Worm (Caenorhabditis elegans) whole organism, mixed stage, embryonic: ENCODE measurements around the gene ptr-15.

ENCODE experiments used
- M03D4.4 ChIP-seq: sonication (generic microtip); optimal IDR thresholded peaks from 2 replicates; lab custom pipeline; 2017; ENCODE audit warnings: mild to moderate bottlenecking, missing genetic modification characterization, missing compliant biosample characterization
- bed-3 ChIP-seq: fragments of 200-800 bp; sonication (Bioruptor generic); optimal IDR thresholded peaks from 3 replicates; lab custom pipeline; 2018; ENCODE audit warnings: mild to moderate bottlenecking, missing genetic modification characterization, moderate library complexity, missing compliant biosample characterization
- blmp-1 ChIP-seq: fragments of 150-350 bp; optimal IDR thresholded peaks from 2 replicates; lab custom pipeline; 2014; ENCODE audit warnings: missing biosample characterization, missing genetic modification characterization
- ceh-39 ChIP-seq: fragments of 150-350 bp; optimal IDR thresholded peaks from 2 replicates; lab custom pipeline; 2014; ENCODE audit warnings: missing biosample characterization, missing genetic modification characterization
- ceh-43 ChIP-seq: fragments of 200-800 bp; sonication (Bioruptor generic); optimal IDR thresholded peaks from 2 replicates; lab custom pipeline; 2018; ENCODE audit warnings: mild to moderate bottlenecking, missing genetic modification characterization, moderate library complexity, missing compliant biosample characterization
- ces-1 ChIP-seq: fragments of 150-350 bp; optimal IDR thresholded peaks from 2 replicates; lab custom pipeline; 2014; ENCODE audit warnings: missing biosample characterization, missing genetic modification reagents, missing genetic modification characterization
- cnd-1 ChIP-seq: fragments of 200-800 bp; sonication (Bioruptor generic); optimal IDR thresholded peaks from 2 replicates; lab custom pipeline; 2018; ENCODE audit warnings: mild to moderate bottlenecking, missing genetic modification characterization, missing compliant biosample characterization
- drap-1 ChIP-seq: fragments of 200-800 bp; sonication (Bioruptor generic); optimal IDR thresholded peaks from 3 replicates; lab custom pipeline; 2018; ENCODE audit warnings: mild to moderate bottlenecking, missing genetic modification characterization, missing compliant biosample characterization
- elt-1 ChIP-seq: sonication (generic microtip); optimal IDR thresholded peaks from 2 replicates; lab custom pipeline; 2017; ENCODE audit warnings: missing genetic modification characterization, mild to moderate bottlenecking, missing compliant biosample characterization, antibody characterized with exemption, moderate library complexity, borderline replicate concordance; ENCODE audit not compliant: insufficient read depth
- elt-3 ChIP-seq: fragments of 150-350 bp; optimal IDR thresholded peaks from 2 replicates; lab custom pipeline; 2014; ENCODE audit warnings: missing biosample characterization, missing genetic modification characterization
- flh-1 ChIP-seq: fragments of 200-800 bp; sonication (Bioruptor generic); optimal IDR thresholded peaks from 2 replicates; lab custom pipeline; 2018; ENCODE audit warnings: mild to moderate bottlenecking, missing genetic modification characterization, moderate library complexity, missing compliant biosample characterization
- ham-2 ChIP-seq: fragments of 200-800 bp; sonication (Bioruptor generic); optimal IDR thresholded peaks from 2 replicates; lab custom pipeline; 2018; ENCODE audit warnings: mild to moderate bottlenecking, missing genetic modification characterization, missing compliant biosample characterization
- hlh-1 ChIP-seq: fragments of 150-350 bp; optimal IDR thresholded peaks from 2 replicates; lab custom pipeline; 2014; ENCODE audit warnings: missing biosample characterization, missing genetic modification reagents, missing genetic modification characterization
- lin-13 ChIP-seq: fragments of 150-350 bp; optimal IDR thresholded peaks from 2 replicates; lab custom pipeline; 2014; ENCODE audit warnings: missing biosample characterization, missing genetic modification characterization
- lin-32 ChIP-seq: fragments of 200-800 bp; sonication (Bioruptor generic); optimal IDR thresholded peaks from 2 replicates; lab custom pipeline; 2018; ENCODE audit warnings: mild to moderate bottlenecking, missing genetic modification characterization, missing compliant biosample characterization
- lsy-2 ChIP-seq: fragments of 150-350 bp; optimal IDR thresholded peaks from 2 replicates; lab custom pipeline; 2014; ENCODE audit warnings: missing biosample characterization, missing genetic modification characterization
- mab-5 ChIP-seq: fragments of 150-350 bp; optimal IDR thresholded peaks from 2 replicates; lab custom pipeline; 2014; ENCODE audit warnings: missing biosample characterization, missing genetic modification characterization
- mep-1 ChIP-seq: fragments of 150-350 bp; optimal IDR thresholded peaks from 2 replicates; lab custom pipeline; 2017; ENCODE audit warnings: missing biosample characterization, missing genetic modification reagents, missing genetic modification characterization, inconsistent platforms
- mls-2 ChIP-seq: sonication (generic microtip); optimal IDR thresholded peaks from 2 replicates; lab custom pipeline; 2016; ENCODE audit warnings: mild to moderate bottlenecking, missing genetic modification characterization, moderate library complexity, missing compliant biosample characterization
- nhr-12 ChIP-seq: fragments of 150-350 bp; optimal IDR thresholded peaks from 2 replicates; lab custom pipeline; 2014; ENCODE audit warnings: missing biosample characterization, missing genetic modification characterization
- nhr-237 ChIP-seq: fragments of 150-350 bp; optimal IDR thresholded peaks from 2 replicates; lab custom pipeline; 2014; ENCODE audit warnings: missing biosample characterization, missing genetic modification characterization
- nhr-28 ChIP-seq: fragments of 150-350 bp; optimal IDR thresholded peaks from 2 replicates; lab custom pipeline; 2014; ENCODE audit warnings: missing biosample characterization, missing genetic modification characterization
- nhr-76 ChIP-seq: sonication (generic microtip); optimal IDR thresholded peaks from 2 replicates; lab custom pipeline; 2017; ENCODE audit warnings: missing biosample characterization, missing genetic modification characterization
- pha-4 ChIP-seq: fragments of 150-350 bp; optimal IDR thresholded peaks from 2 replicates; lab custom pipeline; 2018; ENCODE audit warnings: missing biosample characterization, missing genetic modification reagents, missing genetic modification characterization
- snpc-4 ChIP-seq: fragments of 150-350 bp; optimal IDR thresholded peaks from 2 replicates; lab custom pipeline; 2014; ENCODE audit warnings: missing biosample characterization, missing genetic modification characterization
- sptf-1 ChIP-seq: sonication (generic microtip); optimal IDR thresholded peaks from 2 replicates; lab custom pipeline; 2017; ENCODE audit warnings: mild to moderate bottlenecking, missing genetic modification characterization, moderate library complexity, missing compliant biosample characterization
- tbx-8 ChIP-seq: fragments of 200-800 bp; sonication (Bioruptor generic); optimal IDR thresholded peaks from 2 replicates; lab custom pipeline; 2018; ENCODE audit warnings: mild to moderate bottlenecking, missing genetic modification characterization, moderate library complexity, missing compliant biosample characterization
- unc-120 ChIP-seq: sonication (generic microtip); optimal IDR thresholded peaks from 2 replicates; lab custom pipeline; 2017; ENCODE audit warnings: missing genetic modification characterization, missing compliant biosample characterization; ENCODE audit not compliant: poor library complexity, severe bottlenecking
- unc-39 ChIP-seq: fragments of 150-350 bp; optimal IDR thresholded peaks from 2 replicates; lab custom pipeline; 2014; ENCODE audit warnings: missing biosample characterization, missing genetic modification characterization
- unc-62 ChIP-seq: fragments of 150-350 bp; optimal IDR thresholded peaks from 2 replicates; lab custom pipeline; 2014; ENCODE audit warnings: missing biosample characterization, missing genetic modification reagents, missing genetic modification characterization
- zip-8 ChIP-seq: fragments of 150-350 bp; optimal IDR thresholded peaks from 2 replicates; lab custom pipeline; 2014; ENCODE audit warnings: missing biosample characterization, missing genetic modification characterization
- ztf-11 ChIP-seq: fragments of 150-350 bp; optimal IDR thresholded peaks from 2 replicates; lab custom pipeline; 2014; ENCODE audit warnings: missing biosample characterization, missing genetic modification characterization

Gene ptr-15

DNA sequence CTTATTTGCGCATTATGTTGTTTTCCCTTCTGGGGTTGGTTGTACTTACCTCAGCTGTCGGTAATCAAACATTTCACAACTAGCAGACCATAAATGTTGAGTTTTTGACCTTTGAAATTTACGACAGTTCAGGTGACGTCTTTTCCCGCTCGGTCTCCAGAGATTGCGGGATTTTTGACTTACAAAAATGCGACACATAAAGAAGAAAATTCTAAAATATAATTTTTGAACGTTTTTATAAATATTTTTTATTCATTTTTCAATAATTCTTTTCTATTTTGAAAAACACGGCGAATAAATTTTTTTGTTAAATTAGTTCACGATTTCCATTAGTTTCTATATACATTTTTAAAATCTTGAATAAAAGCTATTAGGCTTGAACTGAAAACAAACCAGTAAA lies 13.0 kb upstream of the ptr-15 start, which contains the start of gene nhr-161:
Gene nhr-161, minus strand, starts transcription at position 101 of the 400 bp plus-strand sequence.
- no peak for TF ChIP-seq sptf-1
- TF ChIP-seq lin-13 = no peak
- no peak for TF ChIP-seq elt-3 (tag; lab: Kevin White, UChicago)
- no peak for TF ChIP-seq unc-62 (GFP tag; lab: Kevin White, UChicago)
- no peak for TF ChIP-seq unc-39 (tag; lab: Kevin White, UChicago)
- TF ChIP-seq elt-1 (tag; lab: Kevin White, UChicago) = no peak
- no peak for TF ChIP-seq tbx-8 (GFP tag; lab: Kevin White, UChicago)
- TF ChIP-seq M03D4.4 = no peak
- no peak for TF ChIP-seq lsy-2 (tag; lab: Kevin White, UChicago)
- no peak for TF ChIP-seq unc-120
- TF ChIP-seq ztf-11 = no peak
- TF ChIP-seq zip-8 (tag; lab: Kevin White, UChicago) = no peak
- TF ChIP-seq mls-2 (tag; lab: Kevin White, UChicago) = no peak
- TF ChIP-seq nhr-76 (tag; lab: Kevin White, UChicago) = no peak
- no peak for TF ChIP-seq ceh-43 (GFP tag; lab: Kevin White, UChicago)

DNA sequence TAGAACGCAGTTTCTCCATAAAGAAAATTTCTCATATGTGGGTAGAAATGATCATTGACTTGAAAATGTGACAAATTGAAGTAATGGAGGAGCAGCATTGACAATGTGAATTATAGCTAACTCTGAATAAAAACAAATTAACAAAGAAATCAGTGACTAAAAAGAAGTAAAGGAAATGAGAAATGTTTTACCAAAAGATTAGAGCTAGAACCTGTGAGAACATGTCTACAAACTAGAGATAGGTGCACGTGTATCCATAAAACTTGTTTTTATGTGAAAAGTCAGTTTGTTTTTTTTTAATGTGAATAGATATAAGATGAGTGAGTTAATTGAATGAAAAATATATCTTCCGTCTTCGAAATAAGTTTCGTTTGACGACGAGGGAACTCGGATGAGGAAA lies 9.2 kb upstream of the ptr-15 start, which contains the start of gene sre-12:
Gene sre-12, minus strand, starts transcription at position 101 of the 400 bp plus-strand sequence.
- no peak for TF ChIP-seq hlh-1
- TF ChIP-seq drap-1 (GFP tag; lab: Kevin White, UChicago) = no peak
- no peak for TF ChIP-seq unc-120
- TF ChIP-seq nhr-76 (tag; lab: Kevin White, UChicago) = no peak
- no peak for TF ChIP-seq ceh-39 (tag; lab: Kevin White, UChicago)
- no peak for TF ChIP-seq snpc-4 (tag; lab: Kevin White, UChicago)
- no peak for TF ChIP-seq mab-5 (tag; lab: Kevin White, UChicago)
- TF ChIP-seq zip-8 (tag; lab: Kevin White, UChicago) = no peak
- TF ChIP-seq ham-2 (GFP tag; lab: Kevin White, UChicago) = no peak
- TF ChIP-seq tbx-8 (GFP tag; lab: Kevin White, UChicago) = no peak
- TF ChIP-seq nhr-12 (tag; lab: Kevin White, UChicago) = no peak
- no peak for TF ChIP-seq M03D4.4
- no peak for TF ChIP-seq sptf-1
- TF ChIP-seq blmp-1 (tag; lab: Kevin White, UChicago) = no peak
- TF ChIP-seq unc-39 (tag; lab: Kevin White, UChicago) = no peak
- TF ChIP-seq elt-3 (tag; lab: Kevin White, UChicago) = no peak
- TF ChIP-seq nhr-28 = no peak

DNA sequence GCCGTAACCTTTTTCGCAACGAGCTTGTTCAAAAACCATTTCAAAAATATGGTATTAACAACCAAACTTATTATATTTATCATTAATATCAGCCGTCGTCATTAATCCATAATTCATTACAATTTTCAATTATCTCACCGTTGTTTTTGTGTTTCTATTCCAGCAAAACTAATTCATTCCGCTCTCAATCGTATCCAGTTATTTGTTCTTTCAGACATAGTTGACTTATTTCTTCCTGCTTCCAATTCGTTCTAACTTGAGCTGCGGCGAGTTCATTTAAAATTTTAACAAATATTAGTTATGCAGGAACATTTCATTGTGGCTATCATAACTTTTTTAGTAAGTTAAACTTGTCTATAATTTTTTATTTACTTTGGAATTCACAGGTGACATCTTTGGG lies 6.2 kb upstream of the ptr-15 start, which contains the start of gene srx-16:
Gene srx-16, plus strand, starts transcription at position 301 of the 400 bp plus-strand sequence.
- no peak for TF ChIP-seq mep-1 (tag; lab: Kevin White, UChicago)
- TF ChIP-seq tbx-8 (GFP tag; lab: Kevin White, UChicago) = no peak
- no peak for TF ChIP-seq elt-3 (tag; lab: Kevin White, UChicago)
- TF ChIP-seq sptf-1 = no peak
- no peak for TF ChIP-seq cnd-1 (tag; lab: Kevin White, UChicago)
- TF ChIP-seq lin-13 = no peak
- TF ChIP-seq nhr-237 (tag; lab: Kevin White, UChicago) = no peak
- TF ChIP-seq nhr-76 (tag; lab: Kevin White, UChicago) = no peak
- no peak for TF ChIP-seq nhr-28

ce11 chrV:6971567-6971966 lies 1.8 kb upstream of the ptr-15 start, which contains the start of gene srx-59:
TSS of gene srx-59 (plus strand) at chrV:6971867.
- TF ChIP-seq nhr-237 (tag; lab: Kevin White, UChicago) = no peak
- TF ChIP-seq flh-1 (GFP tag; lab: Kevin White, UChicago) = no peak
- TF ChIP-seq elt-1 (tag; lab: Kevin White, UChicago) = no peak
- no peak for TF ChIP-seq M03D4.4
- TF ChIP-seq hlh-1 = no peak
- no peak for TF ChIP-seq sptf-1
- TF ChIP-seq lsy-2 (tag; lab: Kevin White, UChicago) = no peak
- TF ChIP-seq lin-13 = no peak
- no peak for TF ChIP-seq mep-1 (tag; lab: Kevin White, UChicago)
- no peak for TF ChIP-seq mab-5 (tag; lab: Kevin White, UChicago)
- TF ChIP-seq nhr-76 (tag; lab: Kevin White, UChicago) = no peak
- TF ChIP-seq mls-2 (tag; lab: Kevin White, UChicago) = no peak
- no peak for TF ChIP-seq lin-32
- TF ChIP-seq unc-62 (GFP tag; lab: Kevin White, UChicago) = no peak
- no peak for TF ChIP-seq zip-8 (tag; lab: Kevin White, UChicago)
- TF ChIP-seq nhr-28 = no peak
- TF ChIP-seq elt-3 (tag; lab: Kevin White, UChicago) = no peak

- TF ChIP-seq sptf-1 = no peak
- no peak for TF ChIP-seq pha-4 (tag; lab: Kevin White, UChicago)
- TF ChIP-seq cnd-1 (tag; lab: Kevin White, UChicago) = no peak
- TF ChIP-seq unc-39 (tag; lab: Kevin White, UChicago) = no peak
- no peak for TF ChIP-seq ceh-39 (tag; lab: Kevin White, UChicago)
- no peak for TF ChIP-seq nhr-28
- no peak for TF ChIP-seq lsy-2 (tag; lab: Kevin White, UChicago)
- TF ChIP-seq elt-1 (tag; lab: Kevin White, UChicago) = no peak
- TF ChIP-seq blmp-1 (tag; lab: Kevin White, UChicago) = no peak
- no peak for TF ChIP-seq drap-1 (GFP tag; lab: Kevin White, UChicago)
- TF ChIP-seq unc-62 (GFP tag; lab: Kevin White, UChicago) = no peak
- no peak for TF ChIP-seq mls-2 (tag; lab: Kevin White, UChicago)
- TF ChIP-seq ztf-11 = no peak
- TF ChIP-seq bed-3 (GFP tag; lab: Kevin White, UChicago) = no peak
- no peak for TF ChIP-seq unc-120
- no peak for TF ChIP-seq ceh-43 (GFP tag; lab: Kevin White, UChicago)
- no peak for TF ChIP-seq ces-1 (GFP tag; lab: Kevin White, UChicago)
- no peak for TF ChIP-seq snpc-4 (tag; lab: Kevin White, UChicago)
- TF ChIP-seq elt-3 (tag; lab: Kevin White, UChicago) = no peak
Measured at ce11 chrV:6956237-6956636, 13.6 kb downstream of the ptr-15 start, which contains the start of gene mec-1. TSS of gene mec-1 (plus strand) at chrV:6956537.
